Worm (Caenorhabditis elegans) whole organism, L2 larva: ENCODE data around the gene zip-12.

Experiments used
- C34F6.9 ChIP-seq: fragments of 150-350 bp; optimal IDR thresholded peaks from 2 replicates; lab custom pipeline; 2014; ENCODE audit warnings: missing biosample characterization, missing genetic modification characterization
- F13H6.1 ChIP-seq: sonication (generic microtip); optimal IDR thresholded peaks from 2 replicates; lab custom pipeline; 2016; ENCODE audit warnings: missing genetic modification characterization, missing compliant biosample characterization
- ZK546.5 ChIP-seq: sonication (generic microtip); optimal IDR thresholded peaks from 2 replicates; lab custom pipeline; 2017; ENCODE audit warnings: missing biosample characterization, missing genetic modification characterization
- alr-1 ChIP-seq: fragments of 150-350 bp; optimal IDR thresholded peaks from 2 replicates; lab custom pipeline; 2014; ENCODE audit warnings: missing biosample characterization, missing genetic modification characterization
- aly-2 ChIP-seq: fragments of 150-350 bp; optimal IDR thresholded peaks from 2 replicates; lab custom pipeline; 2014; ENCODE audit warnings: missing biosample characterization, missing genetic modification characterization
- ama-1 ChIP-seq: fragments of 150-350 bp; optimal IDR thresholded peaks from 2 replicates; lab custom pipeline; 2018; ENCODE audit warnings: inconsistent platforms
- blmp-1 ChIP-seq: sonication (generic microtip); optimal IDR thresholded peaks from 2 replicates; lab custom pipeline; 2017; ENCODE audit warnings: missing genetic modification characterization, mild to moderate bottlenecking, missing compliant biosample characterization, antibody characterized with exemption, moderate library complexity; ENCODE audit not compliant: insufficient read depth
- ceh-16 ChIP-seq: fragments of 150-350 bp; optimal IDR thresholded peaks from 2 replicates; lab custom pipeline; 2014; ENCODE audit warnings: missing biosample characterization, missing genetic modification characterization
- crh-2 ChIP-seq: sonication (generic microtip); optimal IDR thresholded peaks from 2 replicates; lab custom pipeline; 2017; ENCODE audit warnings: missing biosample characterization, missing genetic modification characterization
- dmd-4 ChIP-seq: sonication (generic microtip); optimal IDR thresholded peaks from 2 replicates; lab custom pipeline; 2017; ENCODE audit warnings: missing biosample characterization, missing genetic modification characterization
- egl-27 ChIP-seq: sonication (generic microtip); optimal IDR thresholded peaks from 3 replicates; lab custom pipeline; 2017; ENCODE audit warnings: missing biosample characterization, missing genetic modification reagents, missing genetic modification characterization
- elt-1 ChIP-seq: fragments of 150-350 bp; optimal IDR thresholded peaks from 2 replicates; lab custom pipeline; 2014; ENCODE audit warnings: missing biosample characterization, missing genetic modification characterization
- elt-3 ChIP-seq: sonication (generic microtip); optimal IDR thresholded peaks from 2 replicates; lab custom pipeline; 2017; ENCODE audit warnings: missing biosample characterization, missing genetic modification characterization
- gmeb-1 ChIP-seq: fragments of 150-350 bp; optimal IDR thresholded peaks from 2 replicates; lab custom pipeline; 2014; ENCODE audit warnings: missing biosample characterization, missing genetic modification characterization
- lin-11 ChIP-seq: fragments of 150-350 bp; sonication (generic microtip); optimal IDR thresholded peaks from 2 replicates; lab custom pipeline; 2014; ENCODE audit warnings: missing biosample characterization, missing genetic modification characterization, inconsistent platforms, mixed read lengths
- lin-13 ChIP-seq: fragments of 150-350 bp; optimal IDR thresholded peaks from 2 replicates; lab custom pipeline; 2014; ENCODE audit warnings: missing biosample characterization, missing genetic modification reagents, missing genetic modification characterization
- lin-39 ChIP-seq: fragments of 150-350 bp; optimal IDR thresholded peaks from 2 replicates; lab custom pipeline; 2014; ENCODE audit warnings: missing biosample characterization, missing genetic modification reagents, missing genetic modification characterization
- mab-5 ChIP-seq: fragments of 150-350 bp; optimal IDR thresholded peaks from 2 replicates; lab custom pipeline; 2014; ENCODE audit warnings: missing biosample characterization, missing genetic modification characterization
- mbf-1 ChIP-seq: sonication (generic microtip); optimal IDR thresholded peaks from 2 replicates; lab custom pipeline; 2017; ENCODE audit warnings: missing biosample characterization, missing genetic modification characterization
- nhr-10 ChIP-seq: sonication (generic microtip); optimal IDR thresholded peaks from 2 replicates; lab custom pipeline; 2017; ENCODE audit warnings: missing biosample characterization, missing genetic modification characterization
- nhr-11 ChIP-seq: fragments of 150-350 bp; optimal IDR thresholded peaks from 2 replicates; lab custom pipeline; 2014; ENCODE audit warnings: missing biosample characterization, missing genetic modification characterization
- nhr-12 ChIP-seq: fragments of 150-350 bp; optimal IDR thresholded peaks from 2 replicates; lab custom pipeline; 2014; ENCODE audit warnings: missing biosample characterization, missing genetic modification characterization
- nhr-129 ChIP-seq: fragments of 150-350 bp; optimal IDR thresholded peaks from 2 replicates; lab custom pipeline; 2014; ENCODE audit warnings: missing biosample characterization, missing genetic modification characterization
- nhr-21 ChIP-seq: fragments of 150-350 bp; optimal IDR thresholded peaks from 2 replicates; lab custom pipeline; 2014; ENCODE audit warnings: missing biosample characterization, missing genetic modification characterization
- nhr-23 ChIP-seq: fragments of 150-350 bp; optimal IDR thresholded peaks from 2 replicates; lab custom pipeline; 2014; ENCODE audit warnings: missing biosample characterization, missing genetic modification reagents, missing genetic modification characterization
- nhr-237 ChIP-seq: fragments of 150-350 bp; optimal IDR thresholded peaks from 2 replicates; lab custom pipeline; 2014; ENCODE audit warnings: missing biosample characterization, missing genetic modification characterization
- nhr-6 ChIP-seq: fragments of 150-350 bp; optimal IDR thresholded peaks from 2 replicates; lab custom pipeline; 2014; ENCODE audit warnings: missing biosample characterization, missing genetic modification characterization
- nhr-77 ChIP-seq: fragments of 150-350 bp; optimal IDR thresholded peaks from 2 replicates; lab custom pipeline; 2014; ENCODE audit warnings: missing biosample characterization, missing genetic modification characterization
- peb-1 ChIP-seq: fragments of 150-350 bp; optimal IDR thresholded peaks from 2 replicates; lab custom pipeline; 2014; ENCODE audit warnings: missing biosample characterization, missing genetic modification characterization
- sma-3 ChIP-seq: sonication (generic microtip); optimal IDR thresholded peaks from 2 replicates; lab custom pipeline; 2016; ENCODE audit warnings: missing genetic modification reagents, missing genetic modification characterization, missing compliant biosample characterization
- snpc-4 ChIP-seq: fragments of 150-350 bp; optimal IDR thresholded peaks from 2 replicates; lab custom pipeline; 2014; ENCODE audit warnings: missing biosample characterization, missing genetic modification characterization
- unc-55 ChIP-seq: fragments of 150-350 bp; sonication (generic microtip); optimal IDR thresholded peaks from 3 replicates; lab custom pipeline; 2014; ENCODE audit warnings: missing biosample characterization, missing genetic modification reagents, missing genetic modification characterization
- unc-62 ChIP-seq: fragments of 150-350 bp; optimal IDR thresholded peaks from 2 replicates; lab custom pipeline; 2014; ENCODE audit warnings: missing biosample characterization, missing genetic modification reagents, missing genetic modification characterization
- zag-1 ChIP-seq: fragments of 150-350 bp; optimal IDR thresholded peaks from 2 replicates; lab custom pipeline; 2014; ENCODE audit warnings: missing biosample characterization, missing genetic modification characterization
- ztf-11 ChIP-seq: sonication (generic microtip); optimal IDR thresholded peaks from 2 replicates; lab custom pipeline; 2017; ENCODE audit warnings: missing biosample characterization, missing genetic modification characterization
- ztf-4 ChIP-seq: fragments of 150-350 bp; optimal IDR thresholded peaks from 2 replicates; lab custom pipeline; 2014; ENCODE audit warnings: missing biosample characterization, missing genetic modification characterization

zip-12 gene

ce11 chrIII:12372080-12373065 is 44.7 kb downstream of the zip-12 start:
- TF ChIP-seq elt-3 (tag; lab: Kevin White, UChicago) (no peak), nhr-21 (no peak), nhr-129 (tag; lab: Kevin White, UChicago) (no peak), C34F6.9 (tag; lab: Kevin White, UChicago) (no peak), ZK546.5 (tag; lab: Kevin White, UChicago) (no peak), blmp-1 (tag; lab: Kevin White, UChicago) (no peak), mbf-1 (tag; lab: Kevin White, UChicago) (no peak), sma-3 (GFP tag; lab: Kevin White, UChicago) (no peak), lin-13 (GFP tag; lab: Kevin White, UChicago) (no peak), nhr-237 (tag; lab: Kevin White, UChicago) (no peak), lin-39 (tag; lab: Kevin White, UChicago) (no peak), zag-1 (tag; lab: Kevin White, UChicago) (no peak), ama-1 (no peak), alr-1 (tag; lab: Kevin White, UChicago) (no peak), unc-55 (GFP tag; lab: Kevin White, UChicago) (no peak), dmd-4 (no peak), nhr-6 (tag; lab: Kevin White, UChicago) (no peak), ceh-16 (no peak)

- no peak for TF ChIP-seq snpc-4
- TF ChIP-seq nhr-21: no peak
- TF ChIP-seq blmp-1 (tag; lab: Kevin White, UChicago): no peak
- no peak for TF ChIP-seq nhr-11 (tag; lab: Kevin White, UChicago)
- TF ChIP-seq lin-11 (tag; lab: Kevin White, UChicago): no peak
- TF ChIP-seq ztf-4: no peak
- no peak for TF ChIP-seq mbf-1 (tag; lab: Kevin White, UChicago)
- TF ChIP-seq C34F6.9 (tag; lab: Kevin White, UChicago): no peak
- no peak for TF ChIP-seq sma-3 (GFP tag; lab: Kevin White, UChicago)
- TF ChIP-seq dmd-4: no peak
- no peak for TF ChIP-seq nhr-77 (tag; lab: Kevin White, UChicago)
- no peak for TF ChIP-seq alr-1 (tag; lab: Kevin White, UChicago)
- TF ChIP-seq elt-3 (tag; lab: Kevin White, UChicago): no peak
- TF ChIP-seq nhr-129 (tag; lab: Kevin White, UChicago): no peak
- TF ChIP-seq nhr-12 (tag; lab: Kevin White, UChicago): no peak
- no peak for TF ChIP-seq crh-2
These were observed 45.6 kb downstream of the zip-12 start for ce11 chrIII:12373306-12373705.

- TF ChIP-seq egl-27 (tag; lab: Kevin White, UChicago) (no peak), nhr-237 (tag; lab: Kevin White, UChicago) (no peak), ztf-11 (tag; lab: Kevin White, UChicago) (no peak), unc-62 (GFP tag; lab: Kevin White, UChicago) (no peak), F13H6.1 (no peak), sma-3 (GFP tag; lab: Kevin White, UChicago) (no peak), ztf-4 (no peak), dmd-4 (no peak), nhr-6 (tag; lab: Kevin White, UChicago) (no peak), peb-1 (tag; lab: Kevin White, UChicago) (no peak), alr-1 (tag; lab: Kevin White, UChicago) (no peak), nhr-11 (tag; lab: Kevin White, UChicago) (no peak)
These were observed 46.1 kb downstream of the zip-12 start, which contains the start of gene glrx-5 for ce11 chrIII:12373807-12374266. glrx-5 (minus strand) TSS chrIII:12373857.

ce11 chrIII:12375614-12376013 is 47.9 kb downstream of the zip-12 start:
- TF ChIP-seq lin-39 (tag; lab: Kevin White, UChicago) (no peak), nhr-12 (tag; lab: Kevin White, UChicago) (no peak), elt-1 (tag; lab: Kevin White, UChicago) (no peak), aly-2 (no peak), nhr-23 (tag; lab: Kevin White, UChicago) (no peak), nhr-77 (tag; lab: Kevin White, UChicago) (no peak), nhr-10 (tag; lab: Kevin White, UChicago) (no peak), F13H6.1 (no peak), elt-3 (tag; lab: Kevin White, UChicago) (no peak), crh-2 (no peak), lin-13 (GFP tag; lab: Kevin White, UChicago) (no peak), alr-1 (tag; lab: Kevin White, UChicago) (no peak), mab-5 (tag; lab: Kevin White, UChicago) (no peak), gmeb-1 (tag; lab: Kevin White, UChicago) (no peak)
